Fruit fly (Drosophila melanogaster): ENCODE measurements around the gene CG14926.

The CG14926 gene

DNA sequence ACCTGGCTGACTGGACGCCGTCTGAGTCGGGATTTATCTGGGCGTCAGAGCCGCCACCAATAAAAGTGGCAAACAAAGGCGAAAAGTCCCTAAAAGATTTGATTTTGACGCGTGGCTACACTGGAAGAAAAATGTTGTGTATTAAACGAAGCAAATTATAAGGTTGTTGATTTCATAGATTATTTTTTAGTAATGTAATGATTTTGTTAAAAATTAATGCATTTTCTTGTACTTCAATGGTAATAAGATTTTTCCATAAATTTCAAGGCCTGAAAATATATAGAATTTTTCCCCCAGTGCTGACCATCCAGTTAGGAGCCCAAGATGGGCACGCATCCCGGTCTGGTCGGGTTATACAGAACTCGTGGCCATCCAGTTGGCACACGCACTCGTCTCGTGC is 4.9 kb downstream of the CG14926 start (continued):
- peak; percentile 7 for TF ChIP-seq twi (tag; optimal IDR thresholded peaks at IDR 0.05)
- TF ChIP-seq MTF-1 (GFP tag; optimal IDR thresholded peaks at IDR 0.05; ENCODE audit: borderline replicate concordance): no peak
- TF ChIP-seq cwo (GFP tag; optimal IDR thresholded peaks at IDR 0.05): no peak
- no peak for TF ChIP-seq D (optimal IDR thresholded peaks at IDR 0.05)
- TF ChIP-seq D (GFP tag; optimal IDR thresholded peaks at IDR 0.05): peak; percentile 22
- TF ChIP-seq nom (GFP tag; optimal IDR thresholded peaks at IDR 0.05): no peak
- TF ChIP-seq Lpt (GFP tag; optimal IDR thresholded peaks at IDR 0.05): no peak
- TF ChIP-seq odd (GFP tag; optimal IDR thresholded peaks at IDR 0.05): no peak
- no peak for TF ChIP-seq ken (GFP tag; IDR thresholded peaks at IDR 0.05)
- no peak for TF ChIP-seq eve (GFP tag; optimal IDR thresholded peaks at IDR 0.05)
- TF ChIP-seq Fer2 (tag; optimal IDR thresholded peaks at IDR 0.05): no peak
- no peak for TF ChIP-seq Hmr (GFP tag; optimal IDR thresholded peaks at IDR 0.05)
- TF ChIP-seq CG18764 (GFP tag; optimal IDR thresholded peaks at IDR 0.05): no peak
- no peak for TF ChIP-seq CG17612 (GFP tag; IDR thresholded peaks at IDR 0.05)
- TF ChIP-seq CG10565 (GFP tag; optimal IDR thresholded peaks at IDR 0.05): no peak
- no peak for TF ChIP-seq Sin3A (optimal IDR thresholded peaks at IDR 0.05)
- no peak for TF ChIP-seq CG12104 (GFP tag; optimal IDR thresholded peaks at IDR 0.05)
- TF ChIP-seq yki (optimal IDR thresholded peaks at IDR 0.05): no peak
- no peak for TF ChIP-seq H15 (GFP tag; IDR thresholded peaks at IDR 0.05)
- peak; percentile 78 for TF ChIP-seq fd102C (GFP tag; optimal IDR thresholded peaks at IDR 0.05)
- no peak for TF ChIP-seq sc (optimal IDR thresholded peaks at IDR 0.05)
- no peak for TF ChIP-seq sc (GFP tag; optimal IDR thresholded peaks at IDR 0.05)
- no peak for TF ChIP-seq pnt (GFP tag; optimal IDR thresholded peaks at IDR 0.05)
- no peak for TF ChIP-seq dimm (GFP tag; IDR thresholded peaks at IDR 0.05)
- no peak for TF ChIP-seq CG4707 (GFP tag; optimal IDR thresholded peaks at IDR 0.05)
- TF ChIP-seq CG31365 (tag; optimal IDR thresholded peaks at IDR 0.05): no peak
- TF ChIP-seq Nf-YC (tag; optimal IDR thresholded peaks at IDR 0.05): no peak
- TF ChIP-seq CG18476 (GFP tag; optimal IDR thresholded peaks at IDR 0.05): no peak
- peak; percentile 71 for TF ChIP-seq CG4404 (GFP tag; IDR thresholded peaks at IDR 0.05)
- no peak for TF ChIP-seq CG32772 (GFP tag; IDR thresholded peaks at IDR 0.05)
- peak; percentile 1 for TF ChIP-seq Oli (tag; optimal IDR thresholded peaks at IDR 0.05)
- TF ChIP-seq Optix (GFP tag; IDR thresholded peaks at IDR 0.05): no peak
- no peak for TF ChIP-seq Max (GFP tag; optimal IDR thresholded peaks at IDR 0.05)
- no peak for TF ChIP-seq onecut (GFP tag; IDR thresholded peaks at IDR 0.05)
- no peak for TF ChIP-seq CG32532 (GFP tag; IDR thresholded peaks at IDR 0.05)
- TF ChIP-seq CG1602 (GFP tag; optimal IDR thresholded peaks at IDR 0.05): peak; percentile 22
- no peak for TF ChIP-seq CG4328 (GFP tag; optimal IDR thresholded peaks at IDR 0.05)
- TF ChIP-seq ttk (GFP tag; IDR thresholded peaks at IDR 0.05): peak; percentile 36; the same call in 1 of the 2 replicates
- TF ChIP-seq CG11398 (GFP tag; optimal IDR thresholded peaks at IDR 0.05): no peak
- no peak for TF ChIP-seq sna (GFP tag; IDR thresholded peaks at IDR 0.05; ENCODE audit: partially characterized antibody)
- TF ChIP-seq CG10321 (GFP tag; IDR thresholded peaks at IDR 0.05): no peak
- TF ChIP-seq CG18262 (tag; optimal IDR thresholded peaks at IDR 0.05): peak; percentile 27
- TF ChIP-seq CG16813 (GFP tag; IDR thresholded peaks at IDR 0.05; ENCODE audit: partially characterized antibody): no peak
- TF ChIP-seq Gsc (GFP tag; IDR thresholded peaks at IDR 0.05): no peak
- TF ChIP-seq NfI (GFP tag; optimal IDR thresholded peaks at IDR 0.05): no peak
- no peak for TF ChIP-seq Trl (optimal IDR thresholded peaks at IDR 0.05)
- TF ChIP-seq Trl (GFP tag; optimal IDR thresholded peaks at IDR 0.05): no peak
- TF ChIP-seq sisA (GFP tag; IDR thresholded peaks at IDR 0.05): peak; percentile 21; the same call in 1 of the 2 replicates
- TF ChIP-seq gsb-n (tag; optimal IDR thresholded peaks at IDR 0.05): peak; percentile 58
- TF ChIP-seq Tbp (GFP tag; optimal IDR thresholded peaks at IDR 0.05): no peak
- peak; percentile 4 for TF ChIP-seq Usf (GFP tag; optimal IDR thresholded peaks at IDR 0.05)
- TF ChIP-seq Hr3 (GFP tag; optimal IDR thresholded peaks at IDR 0.05): peak; percentile 4
- TF ChIP-seq disco-r (GFP tag; optimal IDR thresholded peaks at IDR 0.05): no peak
- TF ChIP-seq bab2 (GFP tag; optimal IDR thresholded peaks at IDR 0.05): peak; percentile 10
